Worm (Caenorhabditis elegans) whole organism, L4 larva: ENCODE results near the gene Y37A1A.2.

ENCODE experiments used
- F26F4.8 ChIP-seq: fragments of 200-800 bp; sonication (Bioruptor generic); conservative IDR thresholded peaks from 2 replicates; pipeline ENCODE4 v1.3.6; 2022; ENCODE audit warnings: missing genetic modification characterization, missing compliant biosample characterization
- F44E2.7 ChIP-seq: fragments of 200-800 bp; sonication (Bioruptor generic); IDR thresholded peaks from 2 replicates; pipeline ENCODE4 v2.1.2; 2022; ENCODE audit warnings: missing genetic modification characterization, missing compliant biosample characterization
- Y105C5A.15 ChIP-seq: fragments of 200-800 bp; sonication (Bioruptor generic); IDR thresholded peaks from 2 replicates; pipeline ENCODE4 v1.3.6; 2022; ENCODE audit warnings: missing genetic modification characterization, missing compliant biosample characterization
- daf-8 ChIP-seq: fragments of 200-800 bp; sonication (Bioruptor generic); IDR thresholded peaks from 2 replicates; pipeline ENCODE4 v1.3.6; 2022; ENCODE audit warnings: missing genetic modification characterization, missing compliant biosample characterization
- egl-27 ChIP-seq: sonication (generic microtip); optimal IDR thresholded peaks from 3 replicates; lab custom pipeline; 2017; ENCODE audit warnings: missing biosample characterization, missing genetic modification reagents, missing genetic modification characterization
- lin-13 ChIP-seq: fragments of 150-350 bp; optimal IDR thresholded peaks from 2 replicates; lab custom pipeline; 2014; ENCODE audit warnings: missing biosample characterization, missing genetic modification reagents, missing genetic modification characterization
- mdl-1 ChIP-seq, 2 experiments: fragments of 150-350 bp in 1 of 2; sonication (generic microtip) in 1 of 2; optimal IDR thresholded peaks; 2 replicates each; lab custom pipeline; 2014 to 2017; ENCODE audit warnings: missing biosample characterization in 2 of 2, missing genetic modification characterization in 2 of 2
- mep-1 ChIP-seq: fragments of 150-350 bp; sonication (generic microtip); optimal IDR thresholded peaks from 3 replicates; lab custom pipeline; 2014; ENCODE audit warnings: missing biosample characterization, missing genetic modification characterization
- nhr-76 ChIP-seq: fragments of 150-350 bp; optimal IDR thresholded peaks from 2 replicates; lab custom pipeline; 2014; ENCODE audit warnings: missing biosample characterization, missing genetic modification characterization
- pqm-1 ChIP-seq: sonication (generic microtip); optimal IDR thresholded peaks from 2 replicates; lab custom pipeline; 2017; ENCODE audit warnings: missing biosample characterization, missing genetic modification characterization
- unc-62 ChIP-seq, 3 experiments: fragments of 150-350 bp in 1 of 3; sonication (generic microtip); optimal IDR thresholded peaks in 2 of 3; peaks in 1 of 3; 1 replicate in 1 of 3; 2 replicates in 2 of 3; lab custom pipeline; 2014 to 2017; ENCODE audit warnings: missing biosample characterization in 3 of 3, missing genetic modification characterization in 3 of 3, missing genetic modification reagents in 3 of 3, missing genotype in 1 of 3

- TF ChIP-seq nhr-76 (tag; lab: Kevin White, UChicago): no peak
- no peak for TF ChIP-seq unc-62 (GFP tag; optimal IDR thresholded peaks at IDR 0.05 in 1 of 2; lab: Kevin White, UChicago)
- TF ChIP-seq unc-62 (tag; optimal IDR thresholded peaks at IDR 0.05; lab: Kevin White, UChicago): no peak
- TF ChIP-seq pqm-1: no peak
- TF ChIP-seq mep-1: no peak
- TF ChIP-seq egl-27 (tag; lab: Kevin White, UChicago): no peak
- no peak for TF ChIP-seq mdl-1 (tag; optimal IDR thresholded peaks at IDR 0.05; lab: Kevin White, UChicago)
- TF ChIP-seq daf-8 (GFP tag; lab: Robert Waterston, UW): no peak
- no peak for TF ChIP-seq Y105C5A.15 (GFP tag; lab: Robert Waterston, UW)
- no peak for TF ChIP-seq lin-13 (GFP tag; lab: Kevin White, UChicago)
- no peak for TF ChIP-seq F26F4.8 (GFP tag; lab: Robert Waterston, UW)
- TF ChIP-seq F44E2.7 (GFP tag; lab: Robert Waterston, UW): no peak
Measured at ce11 chrIV:13934086-13934485, 21.3 kb upstream of the Y37A1A.2 start, which contains the start of gene Y37A1A.4.
